Fruit fly (Drosophila melanogaster) whole organism, embryonic: Measurements from ENCODE around the gene IRSp53.

Experiments used
- Atf-2 ChIP-seq: fragments of 200-800 bp; sonication (Bioruptor generic); optimal IDR thresholded peaks from 2 replicates; lab custom pipeline; 2016; ENCODE audit warnings: missing biosample characterization, missing genetic modification characterization
- Bgb ChIP-seq: fragments of 200-800 bp; sonication (Bioruptor generic); IDR thresholded peaks from 2 replicates; pipeline ENCODE4 v1.3.6; 2022; ENCODE audit warnings: missing biosample characterization, missing genetic modification characterization; ENCODE audit not compliant: partially characterized antibody
- Blimp-1 ChIP-seq: fragments of 200-800 bp; sonication (Bioruptor generic); optimal IDR thresholded peaks from 3 replicates; lab custom pipeline; 2018; ENCODE audit warnings: missing biosample characterization, missing genetic modification characterization, mild to moderate bottlenecking, moderate library complexity, missing genetic modification reagents
- CG11696 ChIP-seq: fragments of 200-800 bp; sonication (Bioruptor generic); IDR thresholded peaks from 2 replicates; pipeline ENCODE4 v1.3.6; 2022; ENCODE audit warnings: missing biosample characterization, missing genetic modification characterization
- CG12104 ChIP-seq: fragments of 200-800 bp; sonication (Bioruptor generic); optimal IDR thresholded peaks from 3 replicates; lab custom pipeline; 2016; ENCODE audit warnings: missing biosample characterization, missing genetic modification characterization
- CG12769 ChIP-seq: fragments of 200-800 bp; sonication (Bioruptor generic); optimal IDR thresholded peaks from 2 replicates; lab custom pipeline; 2019; ENCODE audit warnings: missing biosample characterization, mild to moderate bottlenecking, missing genetic modification characterization, moderate library complexity
- CG13894 ChIP-seq: fragments of 200-800 bp; sonication (Bioruptor generic); optimal IDR thresholded peaks from 3 replicates; lab custom pipeline; 2018; ENCODE audit warnings: missing biosample characterization, mild to moderate bottlenecking, missing genetic modification characterization, moderate library complexity
- CG16815 ChIP-seq: fragments of 200-800 bp; sonication (Bioruptor generic); optimal IDR thresholded peaks from 3 replicates; lab custom pipeline; 2017; ENCODE audit warnings: missing biosample characterization, mild to moderate bottlenecking, missing genetic modification characterization
- CG17568 ChIP-seq: fragments of 200-800 bp; sonication (Bioruptor generic); optimal IDR thresholded peaks from 2 replicates; lab custom pipeline; 2018; ENCODE audit warnings: missing biosample characterization, mild to moderate bottlenecking, missing genetic modification characterization, moderate library complexity
- CG2120 ChIP-seq: fragments of 200-800 bp; sonication (Bioruptor generic); optimal IDR thresholded peaks from 3 replicates; lab custom pipeline; 2016; ENCODE audit warnings: missing biosample characterization, missing genetic modification characterization
- CG2202 ChIP-seq: fragments of 200-800 bp; sonication (Bioruptor generic); optimal IDR thresholded peaks from 2 replicates; lab custom pipeline; 2018; ENCODE audit warnings: missing biosample characterization, mild to moderate bottlenecking, missing genetic modification characterization
- CG30403 ChIP-seq: fragments of 200-800 bp; sonication (Bioruptor generic); optimal IDR thresholded peaks from 3 replicates; lab custom pipeline; 2016; ENCODE audit warnings: missing biosample characterization, missing genetic modification characterization
- CG32532 ChIP-seq: fragments of 200-800 bp; sonication (Bioruptor generic); IDR thresholded peaks from 2 replicates; pipeline ENCODE4 v1.3.6; 2022; ENCODE audit warnings: missing biosample characterization, missing genetic modification characterization
- CG3407 ChIP-seq: fragments of 200-800 bp; sonication (Bioruptor generic); optimal IDR thresholded peaks from 2 replicates; lab custom pipeline; 2018; ENCODE audit warnings: missing biosample characterization, mild to moderate bottlenecking, missing genetic modification characterization
- CG3726 ChIP-seq: fragments of 200-800 bp; sonication (Bioruptor generic); IDR thresholded peaks from 3 replicates; pipeline ENCODE4, ENCODE4 v1.3.6; 2022; ENCODE audit warnings: missing biosample characterization, missing genetic modification characterization
- CG9817 ChIP-seq: fragments of 200-800 bp; sonication (Bioruptor generic); optimal IDR thresholded peaks from 2 replicates; lab custom pipeline; 2018; ENCODE audit warnings: missing biosample characterization, mild to moderate bottlenecking, missing genetic modification characterization, moderate library complexity
- Deaf1 ChIP-seq: fragments of 200-800 bp; optimal IDR thresholded peaks from 3 replicates; lab custom pipeline; 2019; ENCODE audit warnings: missing biosample characterization, mild to moderate bottlenecking, missing genetic modification characterization, moderate library complexity
- Gsc ChIP-seq: fragments of 200-800 bp; sonication (Bioruptor generic); IDR thresholded peaks from 2 replicates; pipeline ENCODE4 v1.3.6; 2022; ENCODE audit warnings: missing biosample characterization, missing genetic modification characterization
- Gug ChIP-seq: fragments of 200-800 bp; sonication (Bioruptor generic); IDR thresholded peaks from 4 replicates; pipeline ENCODE4 v1.3.6; 2022; ENCODE audit warnings: missing biosample characterization, missing genetic modification characterization
- Hey ChIP-seq: fragments of 200-800 bp; sonication (Bioruptor generic); optimal IDR thresholded peaks from 3 replicates; lab custom pipeline; 2018; ENCODE audit warnings: missing biosample characterization, mild to moderate bottlenecking, missing genetic modification characterization
- Hr78 ChIP-seq, 2 experiments: fragments of 200-800 bp in 1 of 2; fragments of >200 bp in 1 of 2; sonication (Bioruptor generic) in 1 of 2; optimal IDR thresholded peaks; 2 replicates each; lab custom pipeline; 2017 to 2019; ENCODE audit warnings: missing biosample characterization in 2 of 2, missing genetic modification characterization in 2 of 2, mild to moderate bottlenecking in 1 of 2, moderate library complexity in 1 of 2
- Med ChIP-seq: fragments of 200-800 bp; sonication (Bioruptor generic); peaks from one replicate; lab custom pipeline; 2016; ENCODE audit warnings: missing biosample characterization, missing genetic modification characterization, mild to moderate bottlenecking, inconsistent platforms, moderate library complexity
- Pdp1 ChIP-seq, 2 experiments: fragments of 200-800 bp; sonication (Bioruptor generic); optimal IDR thresholded peaks; 3 replicates each; lab custom pipeline; 2016; ENCODE audit warnings: missing biosample characterization in 2 of 2, missing genetic modification characterization in 2 of 2, mild to moderate bottlenecking in 1 of 2, moderate library complexity in 1 of 2
- Poxn ChIP-seq: fragments of 200-800 bp; sonication (Bioruptor generic); IDR thresholded peaks from 2 replicates; pipeline ENCODE4 v1.3.6; 2022; ENCODE audit warnings: missing biosample characterization, missing genetic modification characterization
- Sox100B ChIP-seq: fragments of 200-800 bp; sonication (Bioruptor generic); optimal IDR thresholded peaks from 3 replicates; lab custom pipeline; 2018; ENCODE audit warnings: missing biosample characterization, mild to moderate bottlenecking, missing genetic modification characterization
- Sox102F ChIP-seq: fragments of 200-800 bp; sonication (Bioruptor generic); optimal IDR thresholded peaks from 2 replicates; lab custom pipeline; 2018; ENCODE audit warnings: missing biosample characterization, mild to moderate bottlenecking, missing genetic modification characterization, moderate library complexity
- Xbp1 ChIP-seq: fragments of 200-800 bp; sonication (Bioruptor generic); optimal IDR thresholded peaks from 3 replicates; lab custom pipeline; 2016; ENCODE audit warnings: missing biosample characterization, mild to moderate bottlenecking, missing genetic modification characterization
- Xrp1 ChIP-seq: fragments of 200-800 bp; sonication (Bioruptor generic); IDR thresholded peaks from 2 replicates; pipeline ENCODE4 v1.3.6; 2022; ENCODE audit warnings: missing biosample characterization, missing genetic modification characterization
- cas ChIP-seq: fragments of 200-800 bp; sonication (Bioruptor generic); IDR thresholded peaks from 2 replicates; pipeline ENCODE4 v1.3.6; 2022; ENCODE audit warnings: missing biosample characterization, missing genetic modification characterization
- chinmo ChIP-seq: fragments of 200-800 bp; sonication (Bioruptor generic); IDR thresholded peaks from 4 replicates; pipeline ENCODE4 v1.3.6; 2022; ENCODE audit warnings: missing biosample characterization, missing genetic modification characterization; ENCODE audit not compliant: partially characterized antibody
- chn ChIP-seq: fragments of 200-800 bp; sonication (Bioruptor generic); optimal IDR thresholded peaks from 2 replicates; lab custom pipeline; 2016; ENCODE audit warnings: missing biosample characterization, missing genetic modification characterization
- corto ChIP-seq: fragments of 200-800 bp; sonication (Bioruptor generic); optimal IDR thresholded peaks from 2 replicates; lab custom pipeline; 2016; ENCODE audit warnings: missing biosample characterization, mild to moderate bottlenecking, missing genetic modification characterization, moderate library complexity
- dmrt99B ChIP-seq: fragments of 200-800 bp; sonication (Bioruptor generic); optimal IDR thresholded peaks from 2 replicates; lab custom pipeline; 2018; ENCODE audit warnings: missing biosample characterization, mild to moderate bottlenecking, missing genetic modification characterization, moderate library complexity
- fd96Cb ChIP-seq: fragments of 200-800 bp; sonication (Bioruptor generic); optimal IDR thresholded peaks from 2 replicates; lab custom pipeline; 2018; ENCODE audit warnings: missing biosample characterization, mild to moderate bottlenecking, missing genetic modification characterization, moderate library complexity
- gcm2 ChIP-seq: fragments of 200-800 bp; sonication (Bioruptor generic); optimal IDR thresholded peaks from 2 replicates; lab custom pipeline; 2016; ENCODE audit warnings: missing biosample characterization, missing genetic modification characterization
- grau ChIP-seq: fragments of 200-800 bp; optimal IDR thresholded peaks from 3 replicates; lab custom pipeline; 2019; ENCODE audit warnings: missing biosample characterization, mild to moderate bottlenecking, missing genetic modification characterization, moderate library complexity
- gsb-n ChIP-seq: fragments of 200-800 bp; sonication (Bioruptor generic); optimal IDR thresholded peaks from 3 replicates; lab custom pipeline; 2018; ENCODE audit warnings: missing biosample characterization, mild to moderate bottlenecking, missing genetic modification characterization
- kni ChIP-seq: fragments of 200-800 bp; sonication (Bioruptor generic); optimal IDR thresholded peaks from 3 replicates; lab custom pipeline; 2017; ENCODE audit warnings: mild to moderate bottlenecking, missing biosample characterization, missing genetic modification reagents, missing genetic modification characterization
- lbe ChIP-seq: fragments of 200-800 bp; sonication (Bioruptor generic); optimal IDR thresholded peaks from 2 replicates; lab custom pipeline; 2016; ENCODE audit warnings: missing biosample characterization, mild to moderate bottlenecking, missing genetic modification characterization
- lmd ChIP-seq: fragments of 200-800 bp; sonication (Bioruptor generic); IDR thresholded peaks from 2 replicates; pipeline ENCODE4 v1.3.6; 2022; ENCODE audit warnings: missing biosample characterization, missing genetic modification characterization
- nom ChIP-seq: fragments of 200-800 bp; sonication (Bioruptor generic); optimal IDR thresholded peaks from 2 replicates; lab custom pipeline; 2017; ENCODE audit warnings: missing biosample characterization, missing genetic modification characterization, mild to moderate bottlenecking, moderate library complexity, missing genetic modification reagents
- phol ChIP-seq: fragments of 200-800 bp; sonication (Bioruptor generic); optimal IDR thresholded peaks from 3 replicates; lab custom pipeline; 2018; ENCODE audit warnings: missing biosample characterization, mild to moderate bottlenecking, missing genetic modification characterization, moderate library complexity
- pzg ChIP-seq: fragments of 200-800 bp; sonication (Bioruptor generic); optimal IDR thresholded peaks from 3 replicates; lab custom pipeline; 2018; ENCODE audit warnings: missing biosample characterization, mild to moderate bottlenecking, missing genetic modification characterization, moderate library complexity
- row ChIP-seq: fragments of 200-800 bp; sonication (Bioruptor generic); IDR thresholded peaks from 3 replicates; pipeline ENCODE4 v1.3.6; 2022; ENCODE audit warnings: missing biosample characterization, missing genetic modification characterization
- sd ChIP-seq: fragments of 200-800 bp; sonication (Bioruptor generic); optimal IDR thresholded peaks from 3 replicates; lab custom pipeline; 2018; ENCODE audit warnings: missing biosample characterization, mild to moderate bottlenecking, missing genetic modification characterization, moderate library complexity
- sima ChIP-seq: fragments of 200-800 bp; sonication (Bioruptor generic); optimal IDR thresholded peaks from 2 replicates; lab custom pipeline; 2016; ENCODE audit warnings: missing biosample characterization, missing genetic modification characterization
- sna ChIP-seq: fragments of 200-800 bp; sonication (Bioruptor generic); IDR thresholded peaks from 2 replicates; pipeline ENCODE4 v1.3.6; 2022; ENCODE audit warnings: missing biosample characterization, missing genetic modification characterization; ENCODE audit not compliant: partially characterized antibody
- so ChIP-seq: fragments of 200-800 bp; sonication (Bioruptor generic); IDR thresholded peaks from 3 replicates; pipeline ENCODE4 v1.3.6; 2022; ENCODE audit warnings: missing biosample characterization, missing genetic modification characterization
- unpg ChIP-seq: fragments of 200-800 bp; sonication (Bioruptor generic); optimal IDR thresholded peaks from 3 replicates; lab custom pipeline; 2018; ENCODE audit warnings: missing biosample characterization, mild to moderate bottlenecking, missing genetic modification characterization, moderate library complexity

The IRSp53 gene

dm6 chr3L:11124439-11124838, 11.4 kb upstream of the IRSp53 start (continued):
- TF ChIP-seq CG16815 (GFP tag; lab: Kevin White, UChicago): no peak
- TF ChIP-seq Hey: no peak
- peak; percentile 16 for TF ChIP-seq chn (GFP tag; lab: Kevin White, UChicago)
- TF ChIP-seq Xrp1 (GFP tag; lab: Robert Waterston, UW): peak; percentile 8; the same call in 1 of the 2 replicates
- peak; percentile 1 for TF ChIP-seq Xbp1 (GFP tag; lab: Kevin White, UChicago)
- TF ChIP-seq nom (GFP tag; lab: Kevin White, UChicago): no peak
- TF ChIP-seq row (GFP tag; lab: Robert Waterston, UW): peak; percentile 19; the same call in 1 of the 3 replicates
- TF ChIP-seq sima: no peak
- no peak for TF ChIP-seq sna (GFP tag; lab: Robert Waterston, UW)
- TF ChIP-seq CG3407 (GFP tag; lab: Kevin White, UChicago): no peak
- TF ChIP-seq Sox102F (GFP tag; lab: Kevin White, UChicago): peak; percentile 6
- peak; percentile 10 for TF ChIP-seq Sox100B (GFP tag; lab: Kevin White, UChicago)
- no peak for TF ChIP-seq Deaf1 (tag; lab: Kevin White, UChicago)
- TF ChIP-seq pzg: no peak
- no peak for TF ChIP-seq CG3726 (GFP tag; lab: Robert Waterston, UW)
- TF ChIP-seq fd96Cb (tag; lab: Kevin White, UChicago): peak; percentile 7
- no peak for TF ChIP-seq Gug
- no peak for TF ChIP-seq Gsc (GFP tag; lab: Robert Waterston, UW)
- TF ChIP-seq gcm2 (GFP tag; lab: Kevin White, UChicago): no peak
- peak; percentile 89 for TF ChIP-seq grau (tag; lab: Kevin White, UChicago)
- TF ChIP-seq cas (GFP tag; lab: Robert Waterston, UW): no peak
- no peak for TF ChIP-seq CG11696
- no peak for TF ChIP-seq CG9817
- TF ChIP-seq dmrt99B (tag; lab: Kevin White, UChicago): peak; percentile 29
- no peak for TF ChIP-seq CG2202 (tag; lab: Kevin White, UChicago)
- no peak for TF ChIP-seq kni
- no peak for TF ChIP-seq CG32532 (GFP tag; lab: Robert Waterston, UW)
- TF ChIP-seq sd (tag; lab: Kevin White, UChicago): no peak
- TF ChIP-seq Med (GFP tag; lab: Kevin White, UChicago): peak; percentile 79
- no peak for TF ChIP-seq corto (GFP tag; lab: Kevin White, UChicago)
- TF ChIP-seq Atf-2 (GFP tag; lab: Kevin White, UChicago): no peak
- TF ChIP-seq CG13894 (tag; lab: Kevin White, UChicago): no peak
- TF ChIP-seq CG12104: no peak
- 0 out of 2 replicates have a peak, but pooled peaks have one; percentile 13 for TF ChIP-seq lmd
- no peak for TF ChIP-seq CG30403 (GFP tag; lab: Kevin White, UChicago)
- no peak for TF ChIP-seq lbe (GFP tag; lab: Kevin White, UChicago)
- TF ChIP-seq unpg: peak; percentile 30
- TF ChIP-seq Blimp-1: peak; percentile 16
- no peak for TF ChIP-seq gsb-n (tag; lab: Kevin White, UChicago)
- peak; percentile 13 for TF ChIP-seq phol

dm6 chr3L:11124841-11125240, 11.0 kb upstream of the IRSp53 start:
- TF ChIP-seq Bgb (GFP tag; lab: Robert Waterston, UW) (0 out of 2 replicates have a peak, but pooled peaks have one; percentile 11), CG12769 (tag; lab: Kevin White, UChicago) (peak; percentile 43), CG17568 (no peak), CG2120 (GFP tag; lab: Kevin White, UChicago) (no peak), Pdp1 (GFP tag; optimal IDR thresholded peaks at IDR 0.05; lab: Kevin White, UChicago) (peak in 1 of 2 experiments; percentile 11), so (GFP tag; lab: Robert Waterston, UW) (peak; percentile 71; the same call in 2 of the 3 replicates), Hr78 (GFP tag; optimal IDR thresholded peaks at IDR 0.05; lab: Kevin White, UChicago) (peak in 1 of 2 experiments; percentile 20), gsb-n (tag; lab: Kevin White, UChicago) (no peak), sd (tag; lab: Kevin White, UChicago) (peak; percentile 57), Poxn (GFP tag; lab: Robert Waterston, UW) (no peak), chinmo (GFP tag; lab: Robert Waterston, UW) (0 out of 4 replicates have a peak, but pooled peaks have one; percentile 28)
